Worm (Caenorhabditis elegans) whole organism, L1 larva: Measurements from ENCODE around the gene F09G8.7.

ENCODE experiments used
- lin-39 ChIP-seq: fragments of 150-350 bp; optimal IDR thresholded peaks from 2 replicates; lab custom pipeline; 2014; ENCODE audit warnings: missing biosample characterization, missing genetic modification reagents, missing genetic modification characterization
- lsy-2 ChIP-seq, 2 experiments: fragments of 150-350 bp; optimal IDR thresholded peaks; 2 replicates each; lab custom pipeline; 2014; ENCODE audit warnings: missing biosample characterization in 2 of 2, missing genetic modification characterization in 2 of 2
- mdl-1 ChIP-seq, 2 experiments: fragments of 150-350 bp; optimal IDR thresholded peaks; 2 replicates each; lab custom pipeline; 2014 to 2017; ENCODE audit warnings: missing biosample characterization in 2 of 2, missing genetic modification characterization in 2 of 2, inconsistent platforms in 1 of 2
- nhr-20 ChIP-seq: sonication (generic microtip); optimal IDR thresholded peaks from 2 replicates; lab custom pipeline; 2016; ENCODE audit warnings: mild to moderate bottlenecking, missing genetic modification characterization, missing compliant biosample characterization
- nhr-71 ChIP-seq: sonication (generic microtip); optimal IDR thresholded peaks from 2 replicates; lab custom pipeline; 2016; ENCODE audit warnings: mild to moderate bottlenecking, missing genetic modification characterization, moderate library complexity, missing compliant biosample characterization
- tbx-2 ChIP-seq: sonication (generic microtip); optimal IDR thresholded peaks from 2 replicates; lab custom pipeline; 2016; ENCODE audit warnings: missing genetic modification characterization, missing compliant biosample characterization
- unc-130 ChIP-seq: fragments of 150-350 bp; optimal IDR thresholded peaks from 2 replicates; lab custom pipeline; 2017; ENCODE audit warnings: missing biosample characterization, missing genetic modification characterization, inconsistent platforms
- unc-62 ChIP-seq: fragments of 150-350 bp; optimal IDR thresholded peaks from 2 replicates; lab custom pipeline; 2014; ENCODE audit warnings: missing biosample characterization, missing genetic modification reagents, missing genetic modification characterization
- unc-86 ChIP-seq: sonication (generic microtip); optimal IDR thresholded peaks from 2 replicates; lab custom pipeline; 2016; ENCODE audit warnings: missing genetic modification characterization, missing compliant biosample characterization
- ztf-11 ChIP-seq, 2 experiments: sonication (generic microtip); optimal IDR thresholded peaks; 2 replicates each; lab custom pipeline; 2016 to 2017; ENCODE audit warnings: missing genetic modification characterization in 2 of 2, missing biosample characterization in 1 of 2, missing compliant biosample characterization in 1 of 2
- ztf-4 ChIP-seq: fragments of 150-350 bp; optimal IDR thresholded peaks from 2 replicates; lab custom pipeline; 2014; ENCODE audit warnings: missing biosample characterization, missing genetic modification characterization

ce11 chrIII:8289181-8289580 lies 21.0 kb upstream of the F09G8.7 start:
- TF ChIP-seq nhr-71 (tag; lab: Kevin White, UChicago) (no peak), tbx-2 (tag; lab: Kevin White, UChicago) (no peak), unc-130 (tag; lab: Kevin White, UChicago) (no peak), mdl-1 (tag; optimal IDR thresholded peaks at IDR 0.05; lab: Kevin White, UChicago) (no peak), unc-86 (tag; lab: Kevin White, UChicago) (no peak), ztf-11 (tag; optimal IDR thresholded peaks at IDR 0.05; lab: Kevin White, UChicago) (no peak), unc-62 (GFP tag; lab: Kevin White, UChicago) (no peak), lsy-2 (tag; optimal IDR thresholded peaks at IDR 0.05; lab: Kevin White, UChicago) (no peak), lin-39 (tag; lab: Kevin White, UChicago) (no peak), nhr-20 (tag; lab: Kevin White, UChicago) (no peak), ztf-4 (tag; lab: Kevin White, UChicago) (no peak)
